Worm (Caenorhabditis elegans) whole organism, early embryonic: ENCODE results near the gene C30G12.2.

Source experiments
- B0310.2 ChIP-seq: sonication (generic microtip); optimal IDR thresholded peaks from 2 replicates; lab custom pipeline; 2016; ENCODE audit warnings: mild to moderate bottlenecking, missing genetic modification characterization, missing compliant biosample characterization
- F13C5.2 ChIP-seq: sonication (generic microtip); optimal IDR thresholded peaks from 2 replicates; lab custom pipeline; 2017; ENCODE audit warnings: mild to moderate bottlenecking, missing genetic modification characterization, inconsistent platforms, missing compliant biosample characterization
- aly-1 ChIP-seq: sonication (generic microtip); optimal IDR thresholded peaks from 2 replicates; lab custom pipeline; 2016; ENCODE audit warnings: missing genetic modification characterization, missing compliant biosample characterization
- ama-1 ChIP-seq: fragments of 150-350 bp; optimal IDR thresholded peaks from 2 replicates; lab custom pipeline; 2014
- ceh-13 ChIP-seq: fragments of 200-800 bp; sonication (Bioruptor generic); optimal IDR thresholded peaks from 2 replicates; lab custom pipeline; 2018; ENCODE audit warnings: mild to moderate bottlenecking, missing genetic modification characterization, missing compliant biosample characterization
- ceh-36 ChIP-seq: sonication (generic microtip); optimal IDR thresholded peaks from 2 replicates; lab custom pipeline; 2016; ENCODE audit warnings: missing genetic modification characterization, inconsistent platforms, missing compliant biosample characterization
- ets-7 ChIP-seq: sonication (generic microtip); optimal IDR thresholded peaks from 2 replicates; lab custom pipeline; 2016; ENCODE audit warnings: missing genotype, missing genetic modification characterization, missing compliant biosample characterization
- flt-1 ChIP-seq: fragments of 200-800 bp; sonication (Bioruptor generic); IDR thresholded peaks from 2 replicates; pipeline ENCODE4 v1.3.6; 2022; ENCODE audit warnings: missing genetic modification characterization, missing compliant biosample characterization
- hmbx-1 ChIP-seq: sonication (generic microtip); optimal IDR thresholded peaks from 2 replicates; lab custom pipeline; 2016; ENCODE audit warnings: mild to moderate bottlenecking, missing genetic modification characterization, missing compliant biosample characterization
- hmg-4 ChIP-seq: fragments of 200-800 bp; sonication (Bioruptor generic); optimal IDR thresholded peaks from 2 replicates; lab custom pipeline; 2018; ENCODE audit warnings: mild to moderate bottlenecking, missing genetic modification characterization, missing compliant biosample characterization
- hnd-1 ChIP-seq: sonication (generic microtip); optimal IDR thresholded peaks from 2 replicates; lab custom pipeline; 2016; ENCODE audit warnings: missing genetic modification characterization, missing compliant biosample characterization
- scrt-1 ChIP-seq: fragments of 200-800 bp; sonication (Bioruptor generic); IDR thresholded peaks from 2 replicates; pipeline ENCODE4 v1.3.6; 2022; ENCODE audit warnings: missing genetic modification characterization, missing compliant biosample characterization
- sea-1 ChIP-seq: fragments of 200-800 bp; sonication (Bioruptor generic); conservative IDR thresholded peaks from 2 replicates; pipeline ENCODE4 v1.3.6; 2022; ENCODE audit warnings: missing genetic modification characterization, missing compliant biosample characterization
- tbx-11 ChIP-seq: fragments of 200-800 bp; sonication (Bioruptor generic); IDR thresholded peaks from 2 replicates; pipeline ENCODE4 v1.3.6; 2022; ENCODE audit warnings: missing genetic modification characterization, missing compliant biosample characterization
- tbx-37 ChIP-seq: fragments of 200-800 bp; sonication (Bioruptor generic); conservative IDR thresholded peaks from 2 replicates; pipeline ENCODE4 v1.3.6; 2022; ENCODE audit warnings: missing genetic modification reagents, missing genetic modification characterization, missing compliant biosample characterization
- tra-4 ChIP-seq: sonication (generic microtip); optimal IDR thresholded peaks from 2 replicates; lab custom pipeline; 2017; ENCODE audit warnings: missing genetic modification characterization, missing compliant biosample characterization

The C30G12.2 gene

ce11 chrII:7337469-7337893, 47.3 kb downstream of the C30G12.2 start:
- TF ChIP-seq hmbx-1 (tag; lab: Kevin White, UChicago) (no peak), ceh-13 (GFP tag; lab: Kevin White, UChicago) (no peak)

ce11 chrII:7338995-7339394, 48.8 kb downstream of the C30G12.2 start, which contains the start of gene nhr-21:
Gene nhr-21 (plus strand): TSS chrII:7339229.
- no peak for TF ChIP-seq sea-1 (GFP tag; lab: Robert Waterston, UW)
- TF ChIP-seq ama-1 (lab: Kevin White, UChicago) = no peak
- TF ChIP-seq B0310.2 = no peak
- TF ChIP-seq tbx-11 = no peak
- TF ChIP-seq ets-7 (tag; lab: Kevin White, UChicago) = no peak
- TF ChIP-seq hmg-4 = no peak
- TF ChIP-seq tbx-37 = no peak
- TF ChIP-seq hnd-1 = no peak
- no peak for TF ChIP-seq aly-1 (tag; lab: Kevin White, UChicago)
- TF ChIP-seq ceh-13 (GFP tag; lab: Kevin White, UChicago) = no peak
- TF ChIP-seq hmbx-1 (tag; lab: Kevin White, UChicago) = no peak
- TF ChIP-seq ceh-36 (tag; lab: Kevin White, UChicago) = no peak
- TF ChIP-seq F13C5.2 (tag; lab: Kevin White, UChicago) = no peak
- TF ChIP-seq scrt-1 (GFP tag; lab: Robert Waterston, UW) = no peak

- TF ChIP-seq tbx-11 (no peak), flt-1 (no peak), tra-4 (tag; lab: Kevin White, UChicago) (no peak), hnd-1 (no peak), ets-7 (tag; lab: Kevin White, UChicago) (no peak), tbx-37 (no peak), hmbx-1 (tag; lab: Kevin White, UChicago) (no peak), ama-1 (lab: Kevin White, UChicago) (no peak), ceh-13 (GFP tag; lab: Kevin White, UChicago) (no peak), scrt-1 (GFP tag; lab: Robert Waterston, UW) (no peak), hmg-4 (no peak)
Observed at ce11 chrII:7340703-7341102, 50.5 kb downstream of the C30G12.2 start.
